Worm (Caenorhabditis elegans): ENCODE data around the gene K01A11.3.

K01A11.3 gene

DNA sequence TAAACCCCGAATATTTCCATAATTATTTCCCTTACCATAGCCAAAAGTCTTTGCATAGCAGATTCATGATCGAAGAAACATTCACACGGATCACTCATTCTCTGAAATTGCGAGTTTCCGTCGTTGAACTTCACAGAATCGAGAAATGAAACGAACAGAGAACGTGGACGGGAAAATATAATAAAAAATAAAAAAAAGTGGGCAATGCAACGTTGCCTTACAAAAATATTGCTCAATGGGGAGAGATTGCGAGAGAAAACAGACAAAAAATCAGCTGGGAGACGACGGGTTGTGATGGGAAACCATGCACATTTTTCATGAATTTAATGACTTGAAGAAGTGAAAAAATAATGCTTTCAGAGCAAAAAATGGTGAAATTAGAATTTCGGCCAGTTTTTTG, 17.2 kb upstream of the K01A11.3 start, which contains the start of gene smim-14:
Gene smim-14 (minus strand): TSS at position 101 of the 400 bp plus-strand sequence.
- no peak for TF ChIP-seq lim-6 (tag; optimal IDR thresholded peaks at IDR 0.05)
- no peak for TF ChIP-seq Y22D7AL.16 (tag; optimal IDR thresholded peaks at IDR 0.05)
- TF ChIP-seq madf-2 (tag; optimal IDR thresholded peaks at IDR 0.05): no peak
- TF ChIP-seq ceh-14 (tag; optimal IDR thresholded peaks at IDR 0.05): no peak
- TF ChIP-seq zip-5 (tag; optimal IDR thresholded peaks at IDR 0.05): no peak
- no peak for TF ChIP-seq K09A11.1 (tag; optimal IDR thresholded peaks at IDR 0.05; ENCODE audit: insufficient read depth)
- no peak for TF ChIP-seq tbx-7 (tag; optimal IDR thresholded peaks at IDR 0.05)
- no peak for TF ChIP-seq ceh-18 (tag; optimal IDR thresholded peaks at IDR 0.05)
- no peak for TF ChIP-seq ztf-16 (tag; optimal IDR thresholded peaks at IDR 0.05)
- no peak for TF ChIP-seq nhr-232 (tag; optimal IDR thresholded peaks at IDR 0.05)
- no peak for TF ChIP-seq mec-3 (tag; optimal IDR thresholded peaks at IDR 0.05; ENCODE audit: borderline replicate concordance)
- no peak for TF ChIP-seq syd-9 (tag; optimal IDR thresholded peaks at IDR 0.05)

DNA sequence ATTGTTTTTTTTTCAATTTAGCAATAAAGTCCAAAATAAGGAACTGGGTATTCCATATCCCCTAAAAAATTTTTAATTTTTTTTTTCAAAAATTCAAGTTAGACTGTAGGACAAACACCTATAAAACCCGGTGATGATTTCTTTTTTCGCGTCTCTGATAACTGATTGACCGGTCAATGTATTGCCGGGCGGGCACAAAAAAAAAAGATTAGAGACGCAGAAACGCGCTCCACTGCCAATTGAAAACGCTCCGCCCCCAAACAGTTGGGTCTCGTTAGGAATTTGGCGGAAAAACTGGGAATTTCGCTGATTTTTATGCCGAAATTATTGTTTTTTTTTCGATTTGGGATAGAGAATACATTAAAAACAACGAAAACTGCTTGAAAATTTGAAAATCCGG, 16.0 kb upstream of the K01A11.3 start:
- TF ChIP-seq C38D4.7 (GFP tag; optimal IDR thresholded peaks at IDR 0.05) (no peak), hlh-13 (GFP tag; optimal IDR thresholded peaks at IDR 0.05) (no peak), hlh-30 (tag; optimal IDR thresholded peaks at IDR 0.05; ENCODE audit: insufficient read depth) (no peak), ztf-16 (tag; optimal IDR thresholded peaks at IDR 0.05) (no peak), hlh-15 (tag; optimal IDR thresholded peaks at IDR 0.05) (no peak)

- no peak for TF ChIP-seq ceh-14 (tag; optimal IDR thresholded peaks at IDR 0.05)
- TF ChIP-seq nfya-1 (tag; optimal IDR thresholded peaks at IDR 0.05): peak; percentile 93
Observed at ce11 chrIII:3467013-3467412, 14.6 kb upstream of the K01A11.3 start.

DNA sequence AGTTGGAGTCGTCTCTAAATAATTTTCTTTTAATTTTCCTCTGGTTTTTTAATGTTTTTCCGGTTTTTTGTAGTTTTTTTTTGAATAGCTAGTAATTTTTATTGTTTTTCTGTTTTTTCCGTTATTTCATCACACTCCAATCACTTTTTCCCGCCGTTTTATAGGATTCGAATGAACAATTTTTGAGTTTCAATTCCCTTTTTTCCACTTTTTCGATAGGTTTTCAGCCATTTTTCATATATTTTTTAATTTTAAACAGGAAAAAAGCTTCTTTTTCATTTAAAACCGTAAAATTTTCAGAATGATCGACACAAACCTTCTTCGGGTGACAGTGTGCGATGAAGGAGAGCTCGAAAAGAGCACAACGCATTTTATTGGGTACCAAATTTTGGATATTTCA, 9.0 kb upstream of the K01A11.3 start, which contains the start of gene pph-6:
Gene pph-6 (plus strand): TSS at position 301 of the 400 bp plus-strand sequence.
- TF ChIP-seq ceh-24 (tag; optimal IDR thresholded peaks at IDR 0.05) (no peak), madf-2 (tag; optimal IDR thresholded peaks at IDR 0.05) (no peak), dmd-4 (tag; optimal IDR thresholded peaks at IDR 0.05; ENCODE audit: borderline replicate concordance) (no peak), sox-4 (tag; optimal IDR thresholded peaks at IDR 0.05) (no peak), T23F11.4 (GFP tag; optimal IDR thresholded peaks at IDR 0.05) (no peak), nfya-1 (tag; optimal IDR thresholded peaks at IDR 0.05) (no peak), unc-42 (tag; optimal IDR thresholded peaks at IDR 0.05) (no peak), odd-2 (tag; optimal IDR thresholded peaks at IDR 0.05) (no peak), sdc-2 (tag; optimal IDR thresholded peaks at IDR 0.05) (no peak), unc-86 (tag; optimal IDR thresholded peaks at IDR 0.05) (no peak), ztf-16 (tag; optimal IDR thresholded peaks at IDR 0.05) (no peak), F13H6.1 (tag; optimal IDR thresholded peaks at IDR 0.05) (no peak), ref-2 (tag; optimal IDR thresholded peaks at IDR 0.05) (no peak), ceh-48 (tag; optimal IDR thresholded peaks at IDR 0.05) (no peak), ceh-45 (GFP tag; IDR thresholded peaks at IDR 0.05) (no peak), hlh-8 (tag; optimal IDR thresholded peaks at IDR 0.05) (no peak), npax-4 (tag; optimal IDR thresholded peaks at IDR 0.05) (no peak), hlh-30 (tag; optimal IDR thresholded peaks at IDR 0.05; ENCODE audit: insufficient read depth) (no peak), hlh-13 (GFP tag; optimal IDR thresholded peaks at IDR 0.05) (no peak)

- peak; percentile 18 for TF ChIP-seq ets-4 (tag; optimal IDR thresholded peaks at IDR 0.05)
- TF ChIP-seq nfya-1 (tag; optimal IDR thresholded peaks at IDR 0.05): peak; percentile 87
- peak; percentile 13 for TF ChIP-seq ceh-48 (tag; optimal IDR thresholded peaks at IDR 0.05)
- TF ChIP-seq unc-86 (tag; optimal IDR thresholded peaks at IDR 0.05): peak; percentile 37
- peak; percentile 89 for TF ChIP-seq unc-42 (tag; optimal IDR thresholded peaks at IDR 0.05)
- no peak for TF ChIP-seq pha-4 (tag; optimal IDR thresholded peaks at IDR 0.05)
- TF ChIP-seq F13H6.1 (tag; optimal IDR thresholded peaks at IDR 0.05): no peak
- TF ChIP-seq syd-9 (tag; optimal IDR thresholded peaks at IDR 0.05): no peak
- TF ChIP-seq npax-4 (tag; optimal IDR thresholded peaks at IDR 0.05): peak; percentile 2
- TF ChIP-seq ref-2 (tag; optimal IDR thresholded peaks at IDR 0.05): peak; percentile 71
- TF ChIP-seq eyg-1 (tag; optimal IDR thresholded peaks at IDR 0.05): no peak
- peak; percentile 3 for TF ChIP-seq ceh-2 (tag; optimal IDR thresholded peaks at IDR 0.05)
- no peak for TF ChIP-seq ttx-3 (tag; optimal IDR thresholded peaks at IDR 0.05)
- no peak for TF ChIP-seq sox-2 (GFP tag; IDR thresholded peaks at IDR 0.05)
- TF ChIP-seq fkh-10 (GFP tag; optimal IDR thresholded peaks at IDR 0.05): no peak
- peak; percentile 39 for TF ChIP-seq sox-4 (tag; optimal IDR thresholded peaks at IDR 0.05)
- TF ChIP-seq ama-1 (optimal IDR thresholded peaks at IDR 0.05): no peak
- peak; percentile 37 for TF ChIP-seq pax-1 (tag; optimal IDR thresholded peaks at IDR 0.05)
- peak; percentile 33 for TF ChIP-seq ceh-34 (tag; optimal IDR thresholded peaks at IDR 0.05)
- peak; percentile 55 for TF ChIP-seq ceh-19 (GFP tag; optimal IDR thresholded peaks at IDR 0.05)
- no peak for TF ChIP-seq ceh-45 (GFP tag; IDR thresholded peaks at IDR 0.05)
- no peak for TF ChIP-seq mec-3 (tag; optimal IDR thresholded peaks at IDR 0.05; ENCODE audit: borderline replicate concordance)
- no peak for TF ChIP-seq che-1 (tag; optimal IDR thresholded peaks at IDR 0.05)
Observed at ce11 chrIII:3460061-3460460, 7.6 kb upstream of the K01A11.3 start, which contains the start of gene C34C12.8. Gene C34C12.8 (plus strand): TSS chrIII:3460406.

All from whole organism, late embryonic.